Worm (Caenorhabditis elegans) whole organism, L2 larva: Measurements from ENCODE around the gene lgmn-1.

Source experiments
- Y55F3AM.14 ChIP-seq: fragments of 200-800 bp; sonication (Bioruptor generic); optimal IDR thresholded peaks from 2 replicates; lab custom pipeline; 2018; ENCODE audit warnings: mild to moderate bottlenecking, missing genetic modification characterization, missing compliant biosample characterization
- elt-3 ChIP-seq: sonication (generic microtip); optimal IDR thresholded peaks from 2 replicates; lab custom pipeline; 2017; ENCODE audit warnings: missing biosample characterization, missing genetic modification characterization
- fos-1 ChIP-seq: fragments of 150-350 bp; optimal IDR thresholded peaks from 2 replicates; lab custom pipeline; 2014; ENCODE audit warnings: missing biosample characterization, missing genetic modification characterization
- lin-39 ChIP-seq: fragments of 150-350 bp; optimal IDR thresholded peaks from 2 replicates; lab custom pipeline; 2014; ENCODE audit warnings: missing biosample characterization, missing genetic modification reagents, missing genetic modification characterization
- mab-5 ChIP-seq: fragments of 150-350 bp; optimal IDR thresholded peaks from 2 replicates; lab custom pipeline; 2014; ENCODE audit warnings: missing biosample characterization, missing genetic modification characterization
- nhr-11 ChIP-seq: fragments of 150-350 bp; optimal IDR thresholded peaks from 2 replicates; lab custom pipeline; 2014; ENCODE audit warnings: missing biosample characterization, missing genetic modification characterization
- peb-1 ChIP-seq: fragments of 150-350 bp; optimal IDR thresholded peaks from 2 replicates; lab custom pipeline; 2014; ENCODE audit warnings: missing biosample characterization, missing genetic modification characterization
- snpc-4 ChIP-seq: fragments of 150-350 bp; optimal IDR thresholded peaks from 2 replicates; lab custom pipeline; 2014; ENCODE audit warnings: missing biosample characterization, missing genetic modification characterization
- unc-39 ChIP-seq: fragments of 150-350 bp; optimal IDR thresholded peaks from 2 replicates; lab custom pipeline; 2014; ENCODE audit warnings: missing biosample characterization, missing genetic modification characterization
- ztf-11 ChIP-seq: sonication (generic microtip); optimal IDR thresholded peaks from 2 replicates; lab custom pipeline; 2017; ENCODE audit warnings: missing biosample characterization, missing genetic modification characterization

DNA sequence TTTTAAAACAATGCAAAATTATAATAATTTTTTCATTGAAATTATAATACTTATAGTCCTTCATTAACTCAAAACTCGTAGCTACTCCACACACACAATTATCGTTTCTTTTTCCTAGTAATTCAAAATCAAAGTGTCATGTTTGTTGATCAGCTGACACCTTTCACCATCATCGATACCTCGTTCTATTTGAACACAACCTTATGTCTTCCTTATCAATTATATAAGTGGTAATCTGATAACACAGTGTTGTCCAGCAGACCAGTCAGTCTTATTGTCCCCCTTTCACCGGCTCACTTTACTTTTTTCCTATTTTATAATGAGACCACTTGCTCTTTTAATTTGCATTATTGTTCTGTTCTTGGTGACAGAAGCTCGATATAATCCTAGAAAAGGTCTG lies at the start of gene lgmn-1, which contains the start of gene T28H10.2:
- TF ChIP-seq nhr-11 (tag; lab: Kevin White, UChicago) (no peak), peb-1 (tag; lab: Kevin White, UChicago) (no peak), fos-1 (peak; percentile 69), Y55F3AM.14 (GFP tag; lab: Kevin White, UChicago) (no peak), snpc-4 (tag; lab: Kevin White, UChicago) (no peak), ztf-11 (tag; lab: Kevin White, UChicago) (no peak), lin-39 (tag; lab: Kevin White, UChicago) (no peak), elt-3 (tag; lab: Kevin White, UChicago) (no peak), unc-39 (tag; lab: Kevin White, UChicago) (no peak), mab-5 (no peak)
